Fruit fly (Drosophila melanogaster) whole organism, embryonic: ENCODE results near the gene CG11562.

Source experiments
- Bgb ChIP-seq: fragments of 200-800 bp; sonication (Bioruptor generic); IDR thresholded peaks from 2 replicates; pipeline ENCODE4 v1.3.6; 2022; ENCODE audit warnings: missing biosample characterization, missing genetic modification characterization; ENCODE audit not compliant: partially characterized antibody
- CG10321 ChIP-seq: fragments of 200-800 bp; sonication (Bioruptor generic); IDR thresholded peaks from 2 replicates; pipeline ENCODE4 v1.3.6; 2022; ENCODE audit warnings: missing biosample characterization, missing genetic modification characterization
- CG10462 ChIP-seq: fragments of 200-800 bp; sonication (Bioruptor generic); optimal IDR thresholded peaks from 2 replicates; lab custom pipeline; 2016; ENCODE audit warnings: missing biosample characterization, missing genetic modification characterization
- CG12391 ChIP-seq: fragments of 200-800 bp; sonication (Bioruptor generic); optimal IDR thresholded peaks from 3 replicates; lab custom pipeline; 2018; ENCODE audit warnings: missing biosample characterization, mild to moderate bottlenecking, missing genetic modification characterization, moderate library complexity
- CG14014 ChIP-seq: fragments of 200-800 bp; sonication (Bioruptor generic); IDR thresholded peaks from 2 replicates; pipeline ENCODE4 v1.3.6; 2022; ENCODE audit warnings: missing biosample characterization, missing genetic modification characterization
- CG14441 ChIP-seq: fragments of 200-800 bp; sonication (Bioruptor generic); IDR thresholded peaks from 2 replicates; pipeline ENCODE4 v1.3.6; 2022; ENCODE audit warnings: missing biosample characterization, missing genetic modification characterization
- CG15514 ChIP-seq: fragments of 200-800 bp; sonication (Bioruptor generic); optimal IDR thresholded peaks from 3 replicates; lab custom pipeline; 2017; ENCODE audit warnings: missing biosample characterization, missing genetic modification characterization, mild to moderate bottlenecking, moderate library complexity, missing genetic modification reagents
- CG15601 ChIP-seq: fragments of 200-800 bp; sonication (Bioruptor generic); optimal IDR thresholded peaks from 3 replicates; lab custom pipeline; 2019; ENCODE audit warnings: missing biosample characterization, mild to moderate bottlenecking, missing genetic modification characterization, moderate library complexity
- CG17186 ChIP-seq: fragments of 200-800 bp; sonication (Bioruptor generic); optimal IDR thresholded peaks from 3 replicates; lab custom pipeline; 2017; ENCODE audit warnings: missing biosample characterization, missing genetic modification reagents, missing genetic modification characterization
- CG17612 ChIP-seq: fragments of 200-800 bp; sonication (Bioruptor generic); IDR thresholded peaks from 2 replicates; pipeline ENCODE4 v1.3.6; 2022; ENCODE audit warnings: missing biosample characterization, missing genetic modification characterization
- CG18476 ChIP-seq: fragments of 200-800 bp; sonication (Bioruptor generic); optimal IDR thresholded peaks from 2 replicates; lab custom pipeline; 2016; ENCODE audit warnings: missing biosample characterization, mild to moderate bottlenecking, missing genetic modification characterization
- CG18619 ChIP-seq: fragments of 200-800 bp; sonication (Bioruptor generic); optimal IDR thresholded peaks from 3 replicates; lab custom pipeline; 2017; ENCODE audit warnings: missing biosample characterization, mild to moderate bottlenecking, missing genetic modification characterization
- CG30403 ChIP-seq: fragments of 200-800 bp; sonication (Bioruptor generic); optimal IDR thresholded peaks from 3 replicates; lab custom pipeline; 2016; ENCODE audit warnings: missing biosample characterization, missing genetic modification characterization
- CG3407 ChIP-seq: fragments of 200-800 bp; sonication (Bioruptor generic); optimal IDR thresholded peaks from 2 replicates; lab custom pipeline; 2018; ENCODE audit warnings: missing biosample characterization, mild to moderate bottlenecking, missing genetic modification characterization
- CG3726 ChIP-seq: fragments of 200-800 bp; sonication (Bioruptor generic); IDR thresholded peaks from 3 replicates; pipeline ENCODE4, ENCODE4 v1.3.6; 2022; ENCODE audit warnings: missing biosample characterization, missing genetic modification characterization
- CG4730 ChIP-seq: fragments of 200-800 bp; sonication (Bioruptor generic); IDR thresholded peaks from 2 replicates; pipeline ENCODE4 v1.3.6; 2022; ENCODE audit warnings: missing biosample characterization, missing genetic modification characterization
- CG6683 ChIP-seq: fragments of 200-800 bp; sonication (Bioruptor generic); optimal IDR thresholded peaks from 2 replicates; lab custom pipeline; 2017; ENCODE audit warnings: missing biosample characterization, mild to moderate bottlenecking, missing genetic modification characterization, missing genetic modification reagents
- CG6689 ChIP-seq: fragments of 200-800 bp; sonication (Bioruptor generic); IDR thresholded peaks from 2 replicates; pipeline ENCODE4 v1.3.6; 2022; ENCODE audit warnings: missing biosample characterization, missing genetic modification characterization
- CG7745 ChIP-seq: fragments of 200-800 bp; sonication (Bioruptor generic); optimal IDR thresholded peaks from 2 replicates; lab custom pipeline; 2018; ENCODE audit warnings: missing biosample characterization, mild to moderate bottlenecking, missing genetic modification characterization, moderate library complexity
- CG8281 ChIP-seq: fragments of 200-800 bp; sonication (Bioruptor generic); optimal IDR thresholded peaks from 2 replicates; lab custom pipeline; 2018; ENCODE audit warnings: missing biosample characterization, mild to moderate bottlenecking, missing genetic modification characterization, moderate library complexity
- CG8290 ChIP-seq, 3 experiments: fragments of 200-800 bp; sonication (Bioruptor generic); optimal IDR thresholded peaks; 2 replicates each; lab custom pipeline; 2016 to 2019; ENCODE audit warnings: missing biosample characterization in 3 of 3, missing genetic modification characterization in 3 of 3, mild to moderate bottlenecking in 2 of 3, moderate library complexity in 1 of 3
- CG8944 ChIP-seq: fragments of 200-800 bp; sonication (Bioruptor generic); optimal IDR thresholded peaks from 3 replicates; lab custom pipeline; 2016; ENCODE audit warnings: missing biosample characterization, missing genetic modification characterization
- CG9817 ChIP-seq: fragments of 200-800 bp; sonication (Bioruptor generic); optimal IDR thresholded peaks from 2 replicates; lab custom pipeline; 2018; ENCODE audit warnings: missing biosample characterization, mild to moderate bottlenecking, missing genetic modification characterization, moderate library complexity
- CTCF ChIP-seq: fragments of 200-800 bp; sonication (Bioruptor generic); optimal IDR thresholded peaks from 2 replicates; lab custom pipeline; 2017; ENCODE audit warnings: missing biosample characterization, mild to moderate bottlenecking, missing genetic modification characterization, moderate library complexity
- Gsc ChIP-seq: fragments of 200-800 bp; sonication (Bioruptor generic); IDR thresholded peaks from 2 replicates; pipeline ENCODE4 v1.3.6; 2022; ENCODE audit warnings: missing biosample characterization, missing genetic modification characterization
- HLH3B ChIP-seq: fragments of 200-800 bp; sonication (Bioruptor generic); IDR thresholded peaks from 2 replicates; pipeline ENCODE4 v1.3.6; 2022; ENCODE audit warnings: missing biosample characterization, missing genetic modification characterization
- HLH54F ChIP-seq: fragments of 200-800 bp; sonication (Bioruptor generic); optimal IDR thresholded peaks from 3 replicates; lab custom pipeline; 2016; ENCODE audit warnings: missing biosample characterization, missing genetic modification characterization
- Kr ChIP-seq: fragments of 200-800 bp; sonication (Bioruptor generic); optimal IDR thresholded peaks from 2 replicates; lab custom pipeline; 2017; ENCODE audit warnings: missing biosample characterization, mild to moderate bottlenecking, missing genetic modification characterization
- Oaz ChIP-seq: fragments of 200-800 bp; sonication (Bioruptor generic); IDR thresholded peaks from 2 replicates; pipeline ENCODE4 v1.3.6; 2022; ENCODE audit warnings: missing biosample characterization, missing genetic modification characterization
- Pdp1 ChIP-seq, 2 experiments: fragments of 200-800 bp; sonication (Bioruptor generic); optimal IDR thresholded peaks; 3 replicates each; lab custom pipeline; 2016; ENCODE audit warnings: missing biosample characterization in 2 of 2, missing genetic modification characterization in 2 of 2, mild to moderate bottlenecking in 1 of 2, moderate library complexity in 1 of 2
- Sry-β ChIP-seq: fragments of 200-800 bp; sonication (Bioruptor generic); optimal IDR thresholded peaks from 2 replicates; lab custom pipeline; 2018; ENCODE audit warnings: missing biosample characterization, mild to moderate bottlenecking, missing genetic modification characterization, moderate library complexity
- Ssrp ChIP-seq: fragments of 200-800 bp; sonication (Bioruptor generic); optimal IDR thresholded peaks from 2 replicates; lab custom pipeline; 2018; ENCODE audit warnings: missing biosample characterization, mild to moderate bottlenecking, missing genetic modification characterization, moderate library complexity
- Vsx1 ChIP-seq: fragments of 200-800 bp; sonication (Bioruptor generic); optimal IDR thresholded peaks from 2 replicates; lab custom pipeline; 2017; ENCODE audit warnings: missing biosample characterization, mild to moderate bottlenecking, missing genetic modification characterization, missing genetic modification reagents
- al ChIP-seq: fragments of 200-800 bp; sonication (Bioruptor generic); IDR thresholded peaks from 2 replicates; pipeline ENCODE4 v1.3.6; 2022; ENCODE audit warnings: missing biosample characterization, missing genetic modification characterization
- esg ChIP-seq: fragments of 200-800 bp; sonication (Bioruptor generic); conservative IDR thresholded peaks from 2 replicates; pipeline ENCODE4 v1.3.6; 2022; ENCODE audit warnings: missing biosample characterization, missing genetic modification characterization
- fd96Cb ChIP-seq: fragments of 200-800 bp; sonication (Bioruptor generic); optimal IDR thresholded peaks from 2 replicates; lab custom pipeline; 2018; ENCODE audit warnings: missing biosample characterization, mild to moderate bottlenecking, missing genetic modification characterization, moderate library complexity
- gfzf ChIP-seq: fragments of 200-800 bp; sonication (Bioruptor generic); optimal IDR thresholded peaks from 2 replicates; lab custom pipeline; 2016; ENCODE audit warnings: missing biosample characterization, mild to moderate bottlenecking, missing genetic modification characterization, moderate library complexity
- klu ChIP-seq: fragments of 200-800 bp; sonication (Bioruptor generic); IDR thresholded peaks from 2 replicates; pipeline ENCODE4 v1.3.6; 2022; ENCODE audit warnings: missing biosample characterization, missing genetic modification characterization
- prd ChIP-seq, 3 experiments: fragments of >200 bp in 2 of 3; fragments of 200-800 bp in 1 of 3; sonication (Bioruptor generic) in 1 of 3; optimal IDR thresholded peaks in 2 of 3; IDR thresholded peaks in 1 of 3; 2 replicates in 2 of 3; 3 replicates in 1 of 3; pipeline versions ENCODE4 v1.3.6 to Lab custom; 2017 to 2022; ENCODE audit warnings: missing biosample characterization in 1 of 3, missing genetic modification characterization in 1 of 3
- pros ChIP-seq: fragments of 200-800 bp; sonication (Bioruptor generic); optimal IDR thresholded peaks from 3 replicates; lab custom pipeline; 2019; ENCODE audit warnings: missing biosample characterization, mild to moderate bottlenecking, missing genetic modification characterization, moderate library complexity
- pum ChIP-seq: fragments of 200-800 bp; sonication (Bioruptor generic); optimal IDR thresholded peaks from 2 replicates; lab custom pipeline; 2016; ENCODE audit warnings: missing biosample characterization, missing genetic modification characterization
- row ChIP-seq: fragments of 200-800 bp; sonication (Bioruptor generic); IDR thresholded peaks from 3 replicates; pipeline ENCODE4 v1.3.6; 2022; ENCODE audit warnings: missing biosample characterization, missing genetic modification characterization
- scrt ChIP-seq: fragments of 200-800 bp; sonication (Bioruptor generic); optimal IDR thresholded peaks from 2 replicates; lab custom pipeline; 2018; ENCODE audit warnings: missing biosample characterization, mild to moderate bottlenecking, missing genetic modification characterization, moderate library complexity
- sisA ChIP-seq: fragments of 200-800 bp; sonication (Bioruptor generic); IDR thresholded peaks from 2 replicates; pipeline ENCODE4 v1.3.6; 2022; ENCODE audit warnings: missing biosample characterization, missing genetic modification characterization
- stc ChIP-seq: fragments of 200-800 bp; sonication (Bioruptor generic); IDR thresholded peaks from 2 replicates; pipeline ENCODE4 v1.3.6; 2022; ENCODE audit warnings: missing biosample characterization, missing genetic modification characterization
- tgo ChIP-seq: fragments of 200-800 bp; sonication (Bioruptor generic); IDR thresholded peaks from 3 replicates; pipeline ENCODE4 v1.3.6; 2022; ENCODE audit warnings: missing biosample characterization, missing genetic modification characterization
- tio ChIP-seq: fragments of 200-800 bp; sonication (Bioruptor generic); optimal IDR thresholded peaks from 2 replicates; lab custom pipeline; 2017; ENCODE audit warnings: missing biosample characterization, missing genetic modification characterization, inconsistent platforms
- ttk ChIP-seq: fragments of 200-800 bp; sonication (Bioruptor generic); IDR thresholded peaks from 2 replicates; pipeline ENCODE4 v2.1.2; 2022; ENCODE audit warnings: missing biosample characterization, missing genetic modification characterization
- usp ChIP-seq: fragments of >200 bp; optimal IDR thresholded peaks from 2 replicates; lab custom pipeline; 2017; ENCODE audit warnings: missing biosample characterization, missing genetic modification characterization
- z ChIP-seq: fragments of 200-800 bp; sonication (Bioruptor generic); IDR thresholded peaks from 3 replicates; pipeline ENCODE4 v1.3.6; 2022; ENCODE audit warnings: missing biosample characterization, missing genetic modification characterization

Gene CG11562

dm6 chr2L:243819-244218 lies 48.4 kb upstream of the CG11562 start (continued):
- peak; percentile 24 for TF ChIP-seq CG6683
- TF ChIP-seq Sry-β, result no peak
- TF ChIP-seq Bgb (GFP tag; lab: Robert Waterston, UW), result no peak
- TF ChIP-seq z (GFP tag; lab: Robert Waterston, UW), result no peak
- TF ChIP-seq pros (GFP tag; lab: Kevin White, UChicago), result no peak
- TF ChIP-seq fd96Cb, result peak; percentile 11
- TF ChIP-seq CG14014 (GFP tag; lab: Robert Waterston, UW), result 0 out of 2 replicates have a peak, but pooled peaks have one; percentile 33
- TF ChIP-seq CG8290 (GFP tag; optimal IDR thresholded peaks at IDR 0.05; lab: Kevin White, UChicago), result no peak
- no peak for TF ChIP-seq CG8290 (tag; optimal IDR thresholded peaks at IDR 0.05; lab: Kevin White, UChicago)
- TF ChIP-seq esg, result peak; percentile 20; the same call in 1 of the 2 replicates
- no peak for TF ChIP-seq CTCF
- TF ChIP-seq al (GFP tag; lab: Robert Waterston, UW), result peak; percentile 34; the same call in 1 of the 2 replicates
- peak; percentile 34 for TF ChIP-seq scrt (GFP tag; lab: Kevin White, UChicago)
- TF ChIP-seq row (GFP tag; lab: Robert Waterston, UW), result peak; percentile 61
- TF ChIP-seq CG12391 (tag; lab: Kevin White, UChicago), result peak; percentile 28
- TF ChIP-seq prd (optimal IDR thresholded peaks at IDR 0.05; lab: Kevin White, UChicago), result no peak
- peak; percentile 59; the same call in 2 of the 3 replicates for TF ChIP-seq prd (GFP tag; IDR thresholded peaks at IDR 0.05; lab: Robert Waterston, UW)
- no peak for TF ChIP-seq Gsc
- TF ChIP-seq sisA (GFP tag; lab: Robert Waterston, UW), result 0 out of 2 replicates have a peak, but pooled peaks have one; percentile 33
- peak; percentile 35 for TF ChIP-seq CG30403
- peak; percentile 36; the same call in 1 of the 2 replicates for TF ChIP-seq CG6689 (GFP tag; lab: Robert Waterston, UW)
- TF ChIP-seq CG10321, result no peak
- peak; percentile 55; the same call in 1 of the 3 replicates for TF ChIP-seq tgo (GFP tag; lab: Robert Waterston, UW)
- peak; percentile 44; the same call in 1 of the 2 replicates for TF ChIP-seq CG4730 (GFP tag; lab: Robert Waterston, UW)
- no peak for TF ChIP-seq CG15601 (tag; lab: Kevin White, UChicago)
- peak; percentile 29 for TF ChIP-seq CG15514
- 0 out of 2 replicates have a peak, but pooled peaks have one; percentile 16 for TF ChIP-seq klu
- TF ChIP-seq pum (GFP tag; lab: Kevin White, UChicago), result no peak
- no peak for TF ChIP-seq Vsx1 (GFP tag; lab: Kevin White, UChicago)
- TF ChIP-seq CG8944 (GFP tag; lab: Kevin White, UChicago), result no peak
- TF ChIP-seq CG18476, result peak; percentile 10
- no peak for TF ChIP-seq HLH3B
- no peak for TF ChIP-seq CG17612 (GFP tag; lab: Robert Waterston, UW)
- no peak for TF ChIP-seq CG3726 (GFP tag; lab: Robert Waterston, UW)
- no peak for TF ChIP-seq usp (GFP tag; lab: Kevin White, UChicago)
- TF ChIP-seq gfzf (GFP tag; lab: Kevin White, UChicago), result no peak
- TF ChIP-seq CG3407 (GFP tag; lab: Kevin White, UChicago), result no peak
- TF ChIP-seq CG8281 (tag; lab: Kevin White, UChicago), result no peak
- peak; percentile 29; the same call in 1 of the 2 replicates for TF ChIP-seq stc (GFP tag; lab: Robert Waterston, UW)
- no peak for TF ChIP-seq CG7745 (tag; lab: Kevin White, UChicago)
- TF ChIP-seq CG14441, result peak; percentile 54; the same call in 1 of the 2 replicates
- peak in 1 of 2 experiments; percentile 8 for TF ChIP-seq Pdp1 (GFP tag; optimal IDR thresholded peaks at IDR 0.05; lab: Kevin White, UChicago)
- TF ChIP-seq CG10462 (GFP tag; lab: Kevin White, UChicago), result no peak
- no peak for TF ChIP-seq CG18619 (GFP tag; lab: Kevin White, UChicago)
- no peak for TF ChIP-seq Oaz (GFP tag; lab: Robert Waterston, UW)
- TF ChIP-seq HLH54F (GFP tag; lab: Kevin White, UChicago), result no peak
- TF ChIP-seq CG17186 (GFP tag; lab: Kevin White, UChicago), result no peak
- TF ChIP-seq Kr (GFP tag; lab: Kevin White, UChicago), result no peak
- TF ChIP-seq Ssrp, result peak; percentile 6
- TF ChIP-seq tio (GFP tag; lab: Kevin White, UChicago), result no peak
- TF ChIP-seq CG9817 (tag; lab: Kevin White, UChicago), result peak; percentile 24
- 0 out of 2 replicates have a peak, but pooled peaks have one; percentile 27 for TF ChIP-seq ttk
